Fruit fly (Drosophila melanogaster): ENCODE results near the gene CG5781.

DNA sequence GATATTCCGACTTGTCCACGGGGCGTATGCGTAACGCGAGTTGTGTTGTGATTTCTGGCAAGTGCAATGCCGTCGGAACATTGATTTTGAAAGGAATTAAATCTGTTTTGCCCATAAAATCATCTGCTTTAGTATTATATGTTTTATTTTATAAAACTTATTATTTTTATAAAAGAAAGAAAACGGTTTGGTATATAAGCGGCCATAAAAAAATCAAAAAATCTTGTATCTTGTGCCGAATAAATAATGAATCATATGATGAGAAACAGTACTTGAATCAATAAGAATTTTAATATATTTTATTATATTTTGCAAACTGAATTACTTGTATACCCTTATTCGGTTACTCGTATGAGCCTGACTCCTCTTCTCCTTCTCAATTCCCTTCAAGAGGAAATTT lies 40.3 kb downstream of the CG5781 start, which contains the start of gene pdm2:
- TF ChIP-seq psq (optimal IDR thresholded peaks at IDR 0.05) (no peak), insv (optimal IDR thresholded peaks at IDR 0.05) (no peak), h (optimal IDR thresholded peaks at IDR 0.05) (no peak), Sin3A (optimal IDR thresholded peaks at IDR 0.05) (no peak)
